Worm (Caenorhabditis elegans): ENCODE data around the gene T03F6.10.
A peak's percentile ranks its signal among the peaks of the same experiment; 100 is the strongest.

Gene T03F6.10

ce11 chrIII:13378242-13378641 lies at the start of gene T03F6.10:
T03F6.10 (minus strand) TSS chrIII:13378342.
- TF ChIP-seq F52B5.7 (tag; optimal IDR thresholded peaks at IDR 0.05) (no peak), ekl-4 (GFP tag; IDR thresholded peaks at IDR 0.05) (no peak), Y53G8AR.9 (GFP tag; conservative IDR thresholded peaks at IDR 0.05) (no peak), F10E7.11 (tag; optimal IDR thresholded peaks at IDR 0.05) (no peak), T07F8.4 (tag; optimal IDR thresholded peaks at IDR 0.05) (no peak), cebp-2 (GFP tag; IDR thresholded peaks at IDR 0.05) (0 out of 2 replicates have a peak, but pooled peaks have one; percentile 29), F57A8.1 (GFP tag; optimal IDR thresholded peaks at IDR 0.05) (no peak)

DNA sequence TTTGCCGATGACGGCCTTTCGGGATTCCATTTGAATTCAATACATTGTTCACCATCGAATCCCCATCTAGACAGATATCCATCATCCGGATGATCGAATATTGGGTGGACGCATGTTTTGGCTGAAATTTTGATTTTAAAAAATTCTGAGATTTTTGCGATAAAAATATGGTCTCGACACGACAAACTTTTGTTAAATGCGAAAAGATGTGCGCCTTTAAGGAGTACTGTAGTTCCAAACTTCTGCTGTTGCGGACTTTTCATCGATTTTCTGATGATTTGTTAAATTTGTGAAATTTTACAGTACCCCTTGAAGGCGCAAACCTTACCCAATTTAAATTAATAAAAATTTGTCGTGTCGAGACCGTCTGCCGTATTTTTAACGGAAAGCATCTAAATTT lies 49.7 kb upstream of the T03F6.10 start:
- TF ChIP-seq him-1 (tag; optimal IDR thresholded peaks at IDR 0.05) (peak; percentile 30), F33H1.4 (GFP tag; IDR thresholded peaks at IDR 0.05) (peak; percentile 52; the same call in 1 of the 2 replicates), xnd-1 (tag; optimal IDR thresholded peaks at IDR 0.05) (peak; percentile 21), lsl-1 (GFP tag; optimal IDR thresholded peaks at IDR 0.05) (peak; percentile 75), nfyb-1 (GFP tag; IDR thresholded peaks at IDR 0.05) (no peak)

- TF ChIP-seq let-607 (tag; optimal IDR thresholded peaks at IDR 0.05) (peak in 1 of 2 experiments; percentile 61), lin-54 (GFP tag; optimal IDR thresholded peaks at IDR 0.05) (no peak), bed-1 (GFP tag; IDR thresholded peaks at IDR 0.05) (no peak), chd-7 (tag; optimal IDR thresholded peaks at IDR 0.05) (no peak)
These were observed 47.9 kb upstream of the T03F6.10 start, which contains the start of gene cope-1 for ce11 chrIII:13426036-13426435. cope-1 (plus strand) TSS chrIII:13426264.

- TF ChIP-seq nfyb-1 (GFP tag; IDR thresholded peaks at IDR 0.05), result no peak
- TF ChIP-seq aptf-3 (GFP tag; IDR thresholded peaks at IDR 0.05), result no peak
- no peak for TF ChIP-seq mes-4 (tag; optimal IDR thresholded peaks at IDR 0.05)
- TF ChIP-seq egl-18 (GFP tag; IDR thresholded peaks at IDR 0.05), result no peak
- no peak for TF ChIP-seq atf-7 (tag; optimal IDR thresholded peaks at IDR 0.05)
- TF ChIP-seq attf-3 (GFP tag; conservative IDR thresholded peaks at IDR 0.05), result 0 out of 2 replicates have a peak, but pooled peaks have one; percentile 20
- no peak for TF ChIP-seq lin-26 (GFP tag; IDR thresholded peaks at IDR 0.05)
- TF ChIP-seq egl-44 (GFP tag; IDR thresholded peaks at IDR 0.05), result no peak
- TF ChIP-seq madf-6 (GFP tag; IDR thresholded peaks at IDR 0.05), result no peak
- no peak for TF ChIP-seq unc-62 (GFP tag; optimal IDR thresholded peaks at IDR 0.05)
- no peak for TF ChIP-seq xnd-1 (tag; optimal IDR thresholded peaks at IDR 0.05)
- no peak for TF ChIP-seq B0261.1 (tag; optimal IDR thresholded peaks at IDR 0.05)
- TF ChIP-seq K12H6.12 (tag; optimal IDR thresholded peaks at IDR 0.05), result no peak
- TF ChIP-seq dox-1 (GFP tag; IDR thresholded peaks at IDR 0.05), result 0 out of 2 replicates have a peak, but pooled peaks have one; percentile 30
- no peak for TF ChIP-seq ceh-40 (GFP tag; IDR thresholded peaks at IDR 0.05)
- TF ChIP-seq athp-1 (tag; optimal IDR thresholded peaks at IDR 0.05), result no peak
- no peak for TF ChIP-seq chd-7 (tag; optimal IDR thresholded peaks at IDR 0.05)
- TF ChIP-seq lin-35 (GFP tag; optimal IDR thresholded peaks at IDR 0.05), result peak in 1 of 3 experiments; percentile 83
- no peak for TF ChIP-seq ztf-25 (GFP tag; IDR thresholded peaks at IDR 0.05)
- no peak for TF ChIP-seq nhr-179 (tag; optimal IDR thresholded peaks at IDR 0.05)
- no peak for TF ChIP-seq nhr-90 (tag; optimal IDR thresholded peaks at IDR 0.05)
- TF ChIP-seq Y53F4B.3 (GFP tag; IDR thresholded peaks at IDR 0.05), result no peak
- no peak for TF ChIP-seq cebp-2 (GFP tag; IDR thresholded peaks at IDR 0.05)
- no peak for TF ChIP-seq F55B11.4 (tag; optimal IDR thresholded peaks at IDR 0.05; ENCODE audit: borderline replicate concordance, insufficient read depth)
- no peak for TF ChIP-seq B0336.3 (GFP tag; IDR thresholded peaks at IDR 0.05)
- peak; percentile 77 for TF ChIP-seq efl-1 (GFP tag; optimal IDR thresholded peaks at IDR 0.05)
- TF ChIP-seq F33H1.4 (GFP tag; IDR thresholded peaks at IDR 0.05), result peak; percentile 10; the same call in 1 of the 2 replicates
- peak; percentile 31 for TF ChIP-seq tbp1 (GFP tag; optimal IDR thresholded peaks at IDR 0.05)
- TF ChIP-seq hmg-20 (GFP tag; IDR thresholded peaks at IDR 0.05), result no peak
- TF ChIP-seq F39B2.1 (GFP tag; IDR thresholded peaks at IDR 0.05), result no peak
- TF ChIP-seq C06A6.2 (GFP tag; conservative IDR thresholded peaks at IDR 0.05), result no peak
- TF ChIP-seq D2030.7 (GFP tag; IDR thresholded peaks at IDR 0.05), result peak; percentile 68
- TF ChIP-seq Y56A3A.18 (GFP tag; IDR thresholded peaks at IDR 0.05), result no peak
These were observed 45.3 kb upstream of the T03F6.10 start, which contains the start of gene exo-1 for ce11 chrIII:13423414-13423813. exo-1 (plus strand) TSS chrIII:13423514.

Data from whole organism, young adult.